Worm (Caenorhabditis elegans): ENCODE data around the gene tag-131.

- TF ChIP-seq F10B5.3 (tag; optimal IDR thresholded peaks at IDR 0.05) = no peak
- no peak for TF ChIP-seq pha-4 (GFP tag; IDR thresholded peaks at IDR 0.05)
- TF ChIP-seq pha-4 (tag; optimal IDR thresholded peaks at IDR 0.05) = no peak
- TF ChIP-seq Y48G9A.11 (GFP tag; IDR thresholded peaks at IDR 0.05) = no peak
- TF ChIP-seq egl-43 (GFP tag; IDR thresholded peaks at IDR 0.05) = no peak
- TF ChIP-seq dve-1 (tag; optimal IDR thresholded peaks at IDR 0.05; ENCODE audit: insufficient read depth) = no peak
- no peak for TF ChIP-seq nhr-77 (tag; optimal IDR thresholded peaks at IDR 0.05)
- no peak for TF ChIP-seq skn-1 (tag; optimal IDR thresholded peaks at IDR 0.05)
- TF ChIP-seq gei-8 (GFP tag; optimal IDR thresholded peaks at IDR 0.05) = no peak
- TF ChIP-seq ces-1 (GFP tag; optimal IDR thresholded peaks at IDR 0.05) = no peak
Measured at ce11 chrIII:4293108-4293507, 24.4 kb upstream of the tag-131 start, which contains the start of gene R10E4.6.
